Fruit fly (Drosophila melanogaster): ENCODE results near the gene orion.

The orion gene

dm6 chrX:7967052-7967847 is 20.5 kb upstream of the orion start:
- TF ChIP-seq CG17801 (GFP tag; optimal IDR thresholded peaks at IDR 0.05; ENCODE audit: partially characterized antibody) = no peak

dm6 chrX:7965761-7966555 is 19.2 kb upstream of the orion start:
- TF ChIP-seq CG17801 (GFP tag; optimal IDR thresholded peaks at IDR 0.05; ENCODE audit: partially characterized antibody) = no peak

dm6 chrX:7963724-7964123 is 17.0 kb upstream of the orion start, which contains the start of gene sn:
sn (plus strand) TSS chrX:7964024.
- no peak for TF ChIP-seq CG17801 (GFP tag; optimal IDR thresholded peaks at IDR 0.05; ENCODE audit: partially characterized antibody)

- TF ChIP-seq CG17801 (GFP tag; optimal IDR thresholded peaks at IDR 0.05; ENCODE audit: partially characterized antibody) = no peak
These were observed 14.3 kb upstream of the orion start for dm6 chrX:7960988-7961387.

- no peak for TF ChIP-seq CG17801 (GFP tag; optimal IDR thresholded peaks at IDR 0.05; ENCODE audit: partially characterized antibody)
These were observed 12.8 kb upstream of the orion start for dm6 chrX:7959512-7959911.

- no peak for TF ChIP-seq CG17801 (GFP tag; optimal IDR thresholded peaks at IDR 0.05; ENCODE audit: partially characterized antibody)
These were observed 12.3 kb upstream of the orion start for dm6 chrX:7959025-7959424.

dm6 chrX:7955890-7956289 is 9.2 kb upstream of the orion start, which contains the start of the genes CG15332 and CG15330:
CG15332 (minus strand) TSS chrX:7955990.
CG15330 (plus strand) TSS chrX:7956064.
- no peak for TF ChIP-seq CG17801 (GFP tag; optimal IDR thresholded peaks at IDR 0.05; ENCODE audit: partially characterized antibody)

- TF ChIP-seq CG17801 (GFP tag; optimal IDR thresholded peaks at IDR 0.05; ENCODE audit: partially characterized antibody) = peak; percentile 48
These were observed 1.7 kb downstream of the orion start for dm6 chrX:7944772-7945722.

dm6 chrX:7944151-7944713 is 2.5 kb downstream of the orion start:
- TF ChIP-seq CG17801 (GFP tag; optimal IDR thresholded peaks at IDR 0.05; ENCODE audit: partially characterized antibody) = no peak

dm6 chrX:7938482-7938804 is 8.3 kb downstream of the orion start:
- no peak for TF ChIP-seq CG17801 (GFP tag; optimal IDR thresholded peaks at IDR 0.05; ENCODE audit: partially characterized antibody)

dm6 chrX:7937588-7938481 is 8.9 kb downstream of the orion start:
- TF ChIP-seq CG17801 (GFP tag; optimal IDR thresholded peaks at IDR 0.05; ENCODE audit: partially characterized antibody) = peak; percentile 81

- peak; percentile 48 for TF ChIP-seq CG17801 (GFP tag; optimal IDR thresholded peaks at IDR 0.05; ENCODE audit: partially characterized antibody)
These were observed 10.7 kb downstream of the orion start, which contains the start of gene Ubr3 for dm6 chrX:7935798-7936572. Ubr3 (plus strand) TSS chrX:7935896.

- peak; percentile 89 for TF ChIP-seq CG17801 (GFP tag; optimal IDR thresholded peaks at IDR 0.05; ENCODE audit: partially characterized antibody)
These were observed 12.0 kb downstream of the orion start, which contains the start of gene RpS14b for dm6 chrX:7934679-7935078. RpS14b (plus strand) TSS chrX:7934898.
